Fruit fly (Drosophila melanogaster) whole organism, embryonic: ENCODE measurements around the gene Gr89a.

Source experiments
- Antp ChIP-seq: fragments of 200-800 bp; sonication (Bioruptor generic); optimal IDR thresholded peaks from 3 replicates; lab custom pipeline; 2016; ENCODE audit warnings: missing biosample characterization, missing genetic modification characterization
- B-H1 ChIP-seq: fragments of 200-800 bp; sonication (Bioruptor generic); IDR thresholded peaks from 3 replicates; pipeline ENCODE4 v1.3.6; 2022; ENCODE audit warnings: missing biosample characterization, missing genetic modification characterization
- CG10147 ChIP-seq: fragments of 200-800 bp; sonication (Bioruptor generic); optimal IDR thresholded peaks from 2 replicates; lab custom pipeline; 2019; ENCODE audit warnings: missing biosample characterization, mild to moderate bottlenecking, missing genetic modification characterization, moderate library complexity
- CG10431 ChIP-seq: fragments of 200-800 bp; sonication (Bioruptor generic); optimal IDR thresholded peaks from 3 replicates; lab custom pipeline; 2018; ENCODE audit warnings: missing biosample characterization, mild to moderate bottlenecking, missing genetic modification characterization
- CG10543 ChIP-seq: fragments of 200-800 bp; sonication (Bioruptor generic); optimal IDR thresholded peaks from 3 replicates; lab custom pipeline; 2017; ENCODE audit warnings: missing biosample characterization, mild to moderate bottlenecking, missing genetic modification characterization, moderate library complexity
- CG11504 ChIP-seq: fragments of 200-800 bp; sonication (Bioruptor generic); optimal IDR thresholded peaks from 3 replicates; lab custom pipeline; 2019; ENCODE audit warnings: missing biosample characterization, mild to moderate bottlenecking, missing genetic modification characterization, moderate library complexity
- CG1233 ChIP-seq: fragments of 200-800 bp; sonication (Bioruptor generic); optimal IDR thresholded peaks from 4 replicates; lab custom pipeline; 2018; ENCODE audit warnings: missing biosample characterization, mild to moderate bottlenecking, missing genetic modification characterization
- CG13287 ChIP-seq: fragments of 200-800 bp; sonication (Bioruptor generic); IDR thresholded peaks from 2 replicates; pipeline ENCODE4 v1.3.6; 2022; ENCODE audit warnings: missing biosample characterization, missing genetic modification characterization; ENCODE audit not compliant: partially characterized antibody
- CG17829 ChIP-seq: fragments of 200-800 bp; optimal IDR thresholded peaks from 2 replicates; lab custom pipeline; 2019; ENCODE audit warnings: missing biosample characterization, mild to moderate bottlenecking, missing genetic modification characterization, moderate library complexity
- CG3163 ChIP-seq: fragments of 200-800 bp; sonication (Bioruptor generic); optimal IDR thresholded peaks from 3 replicates; lab custom pipeline; 2016; ENCODE audit warnings: missing biosample characterization, missing genetic modification characterization
- CG33213 ChIP-seq: fragments of 200-800 bp; sonication (Bioruptor generic); optimal IDR thresholded peaks from 3 replicates; lab custom pipeline; 2016; ENCODE audit warnings: missing biosample characterization, missing genetic modification characterization
- CG5180 ChIP-seq: fragments of 200-800 bp; sonication (Bioruptor generic); optimal IDR thresholded peaks from 3 replicates; lab custom pipeline; 2017; ENCODE audit warnings: missing biosample characterization, missing genetic modification characterization, mild to moderate bottlenecking, moderate library complexity, missing genetic modification reagents
- CG6791 ChIP-seq: fragments of 200-800 bp; sonication (Bioruptor generic); IDR thresholded peaks from 3 replicates; pipeline ENCODE4 v1.3.6; 2022; ENCODE audit warnings: missing biosample characterization, missing genetic modification characterization; ENCODE audit not compliant: partially characterized antibody
- CG7357 ChIP-seq: fragments of 200-800 bp; sonication (Bioruptor generic); IDR thresholded peaks from 3 replicates; pipeline ENCODE4 v1.3.6; 2022; ENCODE audit warnings: missing biosample characterization, missing genetic modification characterization
- CG7745 ChIP-seq: fragments of 200-800 bp; sonication (Bioruptor generic); optimal IDR thresholded peaks from 2 replicates; lab custom pipeline; 2018; ENCODE audit warnings: missing biosample characterization, mild to moderate bottlenecking, missing genetic modification characterization, moderate library complexity
- CG8281 ChIP-seq: fragments of 200-800 bp; sonication (Bioruptor generic); optimal IDR thresholded peaks from 2 replicates; lab custom pipeline; 2018; ENCODE audit warnings: missing biosample characterization, mild to moderate bottlenecking, missing genetic modification characterization, moderate library complexity
- CG8924 ChIP-seq: fragments of 200-800 bp; optimal IDR thresholded peaks from 3 replicates; lab custom pipeline; 2019; ENCODE audit warnings: missing biosample characterization, mild to moderate bottlenecking, missing genetic modification characterization, moderate library complexity
- CG9609 ChIP-seq: fragments of 200-800 bp; sonication (Bioruptor generic); optimal IDR thresholded peaks from 3 replicates; lab custom pipeline; 2016; ENCODE audit warnings: missing biosample characterization, missing genetic modification characterization
- CG9727 ChIP-seq: fragments of 200-800 bp; sonication (Bioruptor generic); optimal IDR thresholded peaks from 3 replicates; lab custom pipeline; 2017; ENCODE audit warnings: missing biosample characterization, mild to moderate bottlenecking, missing genetic modification characterization
- CG9817 ChIP-seq: fragments of 200-800 bp; sonication (Bioruptor generic); optimal IDR thresholded peaks from 2 replicates; lab custom pipeline; 2018; ENCODE audit warnings: missing biosample characterization, mild to moderate bottlenecking, missing genetic modification characterization, moderate library complexity
- Ets97D ChIP-seq: fragments of 200-800 bp; sonication (Bioruptor generic); optimal IDR thresholded peaks from 3 replicates; lab custom pipeline; 2016; ENCODE audit warnings: missing biosample characterization, missing genetic modification characterization
- HLH54F ChIP-seq: fragments of 200-800 bp; sonication (Bioruptor generic); optimal IDR thresholded peaks from 3 replicates; lab custom pipeline; 2016; ENCODE audit warnings: missing biosample characterization, missing genetic modification characterization
- Hr51 ChIP-seq, 2 experiments: fragments of 200-800 bp; sonication (Bioruptor generic); optimal IDR thresholded peaks; 2 replicates in 1 of 2; 3 replicates in 1 of 2; lab custom pipeline; 2016 to 2018; ENCODE audit warnings: missing biosample characterization in 2 of 2, missing genetic modification characterization in 2 of 2, mild to moderate bottlenecking in 1 of 2, moderate library complexity in 1 of 2
- Kr ChIP-seq: fragments of 200-800 bp; sonication (Bioruptor generic); optimal IDR thresholded peaks from 2 replicates; lab custom pipeline; 2017; ENCODE audit warnings: missing biosample characterization, mild to moderate bottlenecking, missing genetic modification characterization
- Nf-YC ChIP-seq: fragments of 200-800 bp; optimal IDR thresholded peaks from 3 replicates; lab custom pipeline; 2019; ENCODE audit warnings: missing biosample characterization, mild to moderate bottlenecking, missing genetic modification characterization, moderate library complexity
- Oaz ChIP-seq: fragments of 200-800 bp; sonication (Bioruptor generic); IDR thresholded peaks from 2 replicates; pipeline ENCODE4 v1.3.6; 2022; ENCODE audit warnings: missing biosample characterization, missing genetic modification characterization
- Opbp ChIP-seq: fragments of 200-800 bp; sonication (Bioruptor generic); IDR thresholded peaks from 3 replicates; pipeline ENCODE4 v1.3.6; 2022; ENCODE audit warnings: missing biosample characterization, missing genetic modification characterization; ENCODE audit not compliant: partially characterized antibody
- Spps ChIP-seq: fragments of 200-800 bp; sonication (Bioruptor generic); optimal IDR thresholded peaks from 2 replicates; lab custom pipeline; 2018; ENCODE audit warnings: missing biosample characterization, mild to moderate bottlenecking, missing genetic modification characterization
- Tbp ChIP-seq: fragments of >200 bp; optimal IDR thresholded peaks from 2 replicates; lab custom pipeline; 2018; ENCODE audit warnings: missing biosample characterization, missing genetic modification characterization
- Trl ChIP-seq, 3 experiments: fragments of >200 bp in 2 of 3; fragments of 200-800 bp in 1 of 3; sonication (Bioruptor generic) in 1 of 3; optimal IDR thresholded peaks; 2 replicates in 1 of 3; 3 replicates in 2 of 3; lab custom pipeline; 2016 to 2017; ENCODE audit warnings: missing biosample characterization in 1 of 3, missing genetic modification characterization in 1 of 3
- ash1 ChIP-seq: fragments of 200-800 bp; sonication (Bioruptor generic); optimal IDR thresholded peaks from 2 replicates; lab custom pipeline; 2018; ENCODE audit warnings: missing biosample characterization, mild to moderate bottlenecking, missing genetic modification characterization
- chm ChIP-seq: fragments of 200-800 bp; sonication (Bioruptor generic); IDR thresholded peaks from 2 replicates; pipeline ENCODE4 v1.3.6; 2022; ENCODE audit warnings: missing biosample characterization, missing genetic modification characterization
- ci ChIP-seq: fragments of 200-800 bp; sonication (Bioruptor generic); IDR thresholded peaks from 3 replicates; pipeline ENCODE4 v1.3.6; 2022; ENCODE audit warnings: missing biosample characterization, missing genetic modification characterization
- corto ChIP-seq: fragments of 200-800 bp; sonication (Bioruptor generic); optimal IDR thresholded peaks from 2 replicates; lab custom pipeline; 2016; ENCODE audit warnings: missing biosample characterization, mild to moderate bottlenecking, missing genetic modification characterization, moderate library complexity
- en ChIP-seq: fragments of 200-800 bp; sonication (Bioruptor generic); optimal IDR thresholded peaks from 2 replicates; lab custom pipeline; 2016; ENCODE audit warnings: missing biosample characterization, missing genetic modification characterization
- eve ChIP-seq, 2 experiments: fragments of >200 bp; optimal IDR thresholded peaks; 2 replicates each; lab custom pipeline; 2017; ENCODE audit warnings: missing biosample characterization in 2 of 2, missing genetic modification characterization in 2 of 2
- gce ChIP-seq: fragments of 200-800 bp; sonication (Bioruptor generic); IDR thresholded peaks from 3 replicates; pipeline ENCODE4 v1.3.6; 2022; ENCODE audit warnings: missing biosample characterization, missing genetic modification characterization
- her ChIP-seq: fragments of 200-800 bp; sonication (Bioruptor generic); optimal IDR thresholded peaks from 2 replicates; lab custom pipeline; 2016; ENCODE audit warnings: missing biosample characterization, missing genetic modification characterization
- kni ChIP-seq: fragments of 200-800 bp; sonication (Bioruptor generic); optimal IDR thresholded peaks from 3 replicates; lab custom pipeline; 2017; ENCODE audit warnings: mild to moderate bottlenecking, missing biosample characterization, missing genetic modification reagents, missing genetic modification characterization
- pan ChIP-seq, 4 experiments: fragments of >200 bp in 3 of 4; fragments of 200-800 bp in 1 of 4; sonication (Bioruptor generic) in 1 of 4; optimal IDR thresholded peaks in 3 of 4; IDR thresholded peaks in 1 of 4; 2 replicates each; pipeline versions ENCODE4 v1.3.6 to Lab custom; 2017 to 2022; ENCODE audit warnings: missing biosample characterization in 2 of 4, missing genetic modification characterization in 2 of 4, mixed read lengths in 1 of 4
- phol ChIP-seq: fragments of 200-800 bp; sonication (Bioruptor generic); optimal IDR thresholded peaks from 3 replicates; lab custom pipeline; 2018; ENCODE audit warnings: missing biosample characterization, mild to moderate bottlenecking, missing genetic modification characterization, moderate library complexity
- repo ChIP-seq: fragments of 200-800 bp; sonication (Bioruptor generic); optimal IDR thresholded peaks from 2 replicates; lab custom pipeline; 2016; ENCODE audit warnings: missing biosample characterization, missing genetic modification characterization
- schlank ChIP-seq: fragments of 200-800 bp; sonication (Bioruptor generic); optimal IDR thresholded peaks from 2 replicates; lab custom pipeline; 2018; ENCODE audit warnings: missing biosample characterization, mild to moderate bottlenecking, missing genetic modification characterization
- sens ChIP-seq: fragments of 200-800 bp; sonication (Bioruptor generic); peaks from one replicate; lab custom pipeline; 2016; ENCODE audit warnings: missing biosample characterization, missing genetic modification characterization
- tgo ChIP-seq: fragments of 200-800 bp; sonication (Bioruptor generic); IDR thresholded peaks from 3 replicates; pipeline ENCODE4 v1.3.6; 2022; ENCODE audit warnings: missing biosample characterization, missing genetic modification characterization
- tx ChIP-seq: fragments of 200-800 bp; sonication (Bioruptor generic); optimal IDR thresholded peaks from 2 replicates; lab custom pipeline; 2016; ENCODE audit warnings: missing biosample characterization, missing genetic modification characterization

The Gr89a gene

DNA sequence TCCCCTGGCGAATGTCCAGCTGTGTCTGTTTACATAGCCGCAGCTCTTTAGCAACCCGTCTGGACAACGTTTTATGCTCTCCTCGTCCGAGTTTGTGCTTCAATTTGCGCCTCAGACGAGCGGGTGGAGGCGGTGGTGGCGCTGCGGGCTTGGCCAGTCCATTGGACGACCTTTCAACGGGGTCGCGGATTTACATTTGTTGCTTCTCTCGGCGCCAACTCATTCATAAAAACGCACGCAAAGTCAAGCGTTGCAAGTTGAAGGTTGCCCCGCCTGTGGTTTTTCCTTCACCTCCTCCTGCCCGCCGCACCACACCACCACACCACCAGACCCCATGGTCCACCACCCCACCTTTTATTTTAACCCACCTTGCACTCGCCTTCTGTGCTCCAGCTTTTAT, 8.9 kb upstream of the Gr89a start:
- TF ChIP-seq en (GFP tag; lab: Kevin White, UChicago) (no peak), Oaz (GFP tag; lab: Robert Waterston, UW) (no peak), kni (no peak)

DNA sequence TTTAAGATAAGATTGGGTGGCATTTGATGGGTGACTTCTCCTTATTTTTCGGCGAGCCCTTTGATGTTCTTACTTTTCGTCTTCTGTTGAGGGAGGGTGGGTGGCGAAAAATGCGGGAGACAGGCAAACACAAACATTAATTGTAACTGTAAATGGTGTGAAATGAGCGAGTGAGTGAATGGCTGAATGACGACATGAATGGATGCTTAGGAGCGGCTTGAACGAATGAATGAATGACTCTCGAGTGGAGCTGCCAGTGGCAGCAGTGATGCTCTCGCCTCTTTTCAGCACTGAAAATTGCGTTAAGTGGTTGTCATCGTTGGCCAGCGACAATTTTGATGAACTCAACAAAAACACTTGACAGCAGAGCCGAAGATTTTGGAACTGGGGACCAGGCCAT, 5.8 kb upstream of the Gr89a start:
- no peak for TF ChIP-seq Antp (GFP tag; lab: Kevin White, UChicago)
- TF ChIP-seq CG10147: no peak
- no peak for TF ChIP-seq Opbp (GFP tag; lab: Robert Waterston, UW)
- TF ChIP-seq pan (optimal IDR thresholded peaks at IDR 0.05; lab: Kevin White, UChicago): no peak
- TF ChIP-seq pan (GFP tag; optimal IDR thresholded peaks at IDR 0.05 in 1 of 2, IDR thresholded peaks at IDR 0.05 in 1 of 2): peak in 1 of 2 experiments; percentile 17
- peak; percentile 98 for TF ChIP-seq CG8281

DNA sequence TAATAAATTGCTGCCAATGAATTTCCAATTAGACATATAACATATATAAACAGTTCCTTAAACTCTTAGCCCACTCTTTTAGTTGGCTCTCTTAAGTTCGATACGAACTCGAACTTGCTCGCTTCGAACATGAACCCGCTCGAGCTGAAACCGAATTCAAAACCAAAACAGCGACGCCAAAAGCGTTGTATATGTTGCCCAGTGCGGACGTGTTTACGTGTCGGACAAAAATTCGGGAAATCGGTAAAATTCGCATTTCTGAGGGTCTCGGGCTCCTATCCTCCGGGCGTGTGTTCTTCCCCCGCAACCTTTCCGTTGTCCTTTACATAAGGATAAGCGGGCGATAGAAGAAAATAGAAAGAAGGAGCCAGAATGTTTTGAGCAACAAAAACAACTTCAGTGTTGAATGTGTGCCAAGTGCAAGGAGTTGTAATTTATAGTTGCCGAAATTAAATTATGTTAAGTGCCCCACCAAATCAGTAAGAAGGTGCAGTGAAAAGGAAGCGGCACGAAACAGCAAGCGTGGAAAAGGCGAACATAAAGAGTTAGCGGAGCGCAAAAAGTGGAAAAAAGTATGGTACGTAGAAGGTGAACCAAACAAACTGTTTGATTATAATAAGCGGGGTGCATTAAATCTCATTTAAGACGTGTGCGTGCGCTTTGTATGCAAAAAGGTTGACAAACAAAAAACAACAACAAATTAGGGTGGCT, 4.0 kb upstream of the Gr89a start, which contains the start of gene CG42342:
Gene CG42342 (plus strand): TSS at position 176 of the 711 bp plus-strand sequence.
- no peak for TF ChIP-seq corto
- TF ChIP-seq CG11504: peak; percentile 15
- no peak for TF ChIP-seq CG13287 (GFP tag; lab: Robert Waterston, UW)
- TF ChIP-seq Spps: no peak
- no peak for TF ChIP-seq phol
- no peak for TF ChIP-seq CG7357
- no peak for TF ChIP-seq HLH54F (GFP tag; lab: Kevin White, UChicago)
- no peak for TF ChIP-seq Hr51 (GFP tag; optimal IDR thresholded peaks at IDR 0.05; lab: Kevin White, UChicago)
- no peak for TF ChIP-seq her
- TF ChIP-seq ash1 (GFP tag; lab: Kevin White, UChicago): no peak
- TF ChIP-seq tgo (GFP tag; lab: Robert Waterston, UW): no peak
- 0 out of 3 replicates have a peak, but pooled peaks have one; percentile 47 for TF ChIP-seq CG6791 (GFP tag; lab: Robert Waterston, UW)
- no peak for TF ChIP-seq tx (GFP tag; lab: Kevin White, UChicago)
- TF ChIP-seq ci: 0 out of 3 replicates have a peak, but pooled peaks have one; percentile 6
- TF ChIP-seq gce: no peak
- TF ChIP-seq sens (GFP tag; lab: Kevin White, UChicago): peak; percentile 80
- TF ChIP-seq CG5180 (GFP tag; lab: Kevin White, UChicago): peak; percentile 99
- TF ChIP-seq CG33213 (GFP tag; lab: Kevin White, UChicago): no peak
- TF ChIP-seq Tbp: no peak
- peak; percentile 88 for TF ChIP-seq CG3163 (GFP tag; lab: Kevin White, UChicago)
- no peak for TF ChIP-seq CG7745 (tag; lab: Kevin White, UChicago)
- no peak for TF ChIP-seq CG17829 (tag; lab: Kevin White, UChicago)
- TF ChIP-seq CG8924 (tag; lab: Kevin White, UChicago): no peak
- no peak for TF ChIP-seq CG10543 (GFP tag; lab: Kevin White, UChicago)
- peak; percentile 27 to 48 for TF ChIP-seq Trl (optimal IDR thresholded peaks at IDR 0.05; lab: Kevin White, UChicago)
- TF ChIP-seq Trl (GFP tag; optimal IDR thresholded peaks at IDR 0.05; lab: Kevin White, UChicago): no peak
- no peak for TF ChIP-seq CG1233
- no peak for TF ChIP-seq B-H1 (GFP tag; lab: Robert Waterston, UW)
- TF ChIP-seq Nf-YC: no peak
- no peak for TF ChIP-seq CG9609
- no peak for TF ChIP-seq CG10431 (GFP tag; lab: Kevin White, UChicago)
- TF ChIP-seq schlank (tag; lab: Kevin White, UChicago): no peak
- TF ChIP-seq chm (GFP tag; lab: Robert Waterston, UW): peak; percentile 46
- no peak for TF ChIP-seq repo
- peak in 1 of 2 experiments; percentile 11 for TF ChIP-seq eve (GFP tag; optimal IDR thresholded peaks at IDR 0.05; lab: Kevin White, UChicago)
- TF ChIP-seq CG9817 (tag; lab: Kevin White, UChicago): no peak
- peak; percentile 16 for TF ChIP-seq Kr (GFP tag; lab: Kevin White, UChicago)
- TF ChIP-seq CG9727 (GFP tag; lab: Kevin White, UChicago): no peak
- TF ChIP-seq Ets97D (GFP tag; lab: Kevin White, UChicago): no peak
